Worm (Caenorhabditis elegans) whole organism, dauer: ENCODE results near the gene srj-39.

Experiments used
- unc-62 ChIP-seq: sonication (generic microtip); optimal IDR thresholded peaks from 2 replicates; lab custom pipeline; 2017; ENCODE audit warnings: missing biosample characterization, missing genetic modification reagents, missing genetic modification characterization

Gene srj-39

DNA sequence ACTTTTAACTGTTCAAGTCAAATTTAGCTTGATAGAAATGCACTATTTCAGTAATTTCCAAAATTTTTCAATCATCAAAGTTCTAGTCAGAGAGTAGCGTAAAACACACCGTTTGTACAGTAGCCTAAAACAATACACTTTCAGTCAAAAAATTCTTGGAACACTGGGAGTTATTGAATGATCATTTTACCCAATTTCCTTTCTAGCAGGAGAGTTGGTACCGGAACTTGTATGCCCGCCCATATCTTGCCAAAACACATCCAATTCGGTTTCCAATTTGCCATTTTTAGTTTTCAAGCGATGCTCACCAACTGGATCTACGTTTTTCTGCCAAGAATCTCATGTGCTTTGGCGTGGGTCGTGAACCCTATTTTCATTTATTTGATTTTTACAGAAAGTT, at the start of gene srj-39:
Gene srj-39 (plus strand): TSS at position 301 of the 400 bp plus-strand sequence.
- TF ChIP-seq unc-62 (GFP tag; lab: Kevin White, UChicago) = no peak

DNA sequence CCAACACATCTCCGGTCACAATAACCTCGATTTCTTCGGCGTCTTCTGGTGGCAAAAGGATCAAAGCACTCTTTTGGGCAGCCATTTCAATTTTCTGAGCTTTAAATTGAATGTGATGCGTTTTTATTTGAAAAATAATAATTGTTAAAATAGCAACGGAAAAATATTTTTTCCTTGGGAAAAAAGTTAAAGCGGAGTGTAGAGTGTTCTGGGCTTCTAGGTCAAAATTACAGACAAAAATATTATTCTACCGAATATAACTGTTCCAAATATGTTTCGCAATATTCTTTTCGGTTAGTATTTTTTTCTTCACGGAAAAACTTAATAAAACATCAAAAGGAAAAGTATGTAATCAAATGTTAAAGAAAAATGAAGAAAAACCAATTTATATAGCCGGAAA, 49.4 kb upstream of the srj-39 start, which contains the start of gene djr-1.2:
Gene djr-1.2 (minus strand): TSS at position 101 of the 400 bp plus-strand sequence.
- no peak for TF ChIP-seq unc-62 (GFP tag; lab: Kevin White, UChicago)

DNA sequence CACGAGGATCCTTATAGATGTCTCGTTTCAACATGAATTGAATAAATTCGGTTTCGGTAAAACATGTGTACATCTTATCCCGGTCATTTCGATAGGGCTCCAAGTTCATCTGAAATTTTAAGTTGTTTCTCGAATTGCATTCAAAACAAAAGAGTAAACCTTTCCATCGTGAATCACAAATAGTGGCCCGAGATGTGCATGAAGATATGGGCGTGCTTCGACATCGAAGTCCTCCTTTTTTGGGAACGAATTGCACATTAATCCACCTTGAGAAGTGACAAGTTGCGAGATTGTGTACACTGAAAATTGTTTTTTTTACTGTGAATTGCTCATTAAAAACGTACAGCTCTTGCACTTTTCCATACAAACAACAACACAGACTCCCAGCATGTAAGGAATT, 48.2 kb upstream of the srj-39 start:
- no peak for TF ChIP-seq unc-62 (GFP tag; lab: Kevin White, UChicago)

DNA sequence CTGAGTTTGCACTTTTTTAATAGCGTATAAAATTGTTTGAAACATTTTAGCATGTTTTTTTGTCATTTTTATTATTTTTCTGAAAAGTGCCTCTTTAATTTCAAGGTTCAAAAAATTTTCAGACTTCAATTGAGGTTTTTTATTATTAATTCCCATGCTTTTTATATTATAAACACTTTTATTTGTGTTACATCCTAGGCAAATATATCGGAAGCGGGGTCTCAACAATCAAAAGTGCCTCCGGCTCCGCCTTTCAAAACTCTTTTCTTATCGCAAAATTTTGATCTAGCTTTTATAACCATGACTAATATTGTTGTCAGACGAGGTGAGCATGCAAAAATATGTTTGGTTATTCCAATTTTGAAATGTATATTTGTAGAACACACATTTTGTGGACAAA, 30.9 kb upstream of the srj-39 start, which contains the start of gene otpl-2:
Gene otpl-2 (plus strand): TSS at position 301 of the 400 bp plus-strand sequence.
- no peak for TF ChIP-seq unc-62 (GFP tag; lab: Kevin White, UChicago)

DNA sequence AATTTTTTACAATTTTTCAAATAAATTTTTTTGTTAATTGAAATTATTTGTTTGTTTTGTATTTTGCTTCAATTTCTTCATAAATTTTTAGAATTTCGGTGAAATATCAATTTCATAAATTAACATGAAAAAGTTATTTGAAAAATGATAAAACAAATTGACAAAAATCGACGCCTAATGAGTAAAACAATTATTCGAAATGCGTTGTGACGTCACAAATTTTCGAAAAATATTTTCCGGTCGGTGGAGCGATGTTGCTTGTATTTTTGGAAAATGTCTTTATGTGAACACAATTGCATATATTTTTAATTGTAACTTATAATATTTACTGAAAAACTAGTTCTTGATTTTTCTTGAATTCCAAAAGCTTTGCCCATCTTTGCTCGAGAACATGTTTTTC, 23.9 kb upstream of the srj-39 start:
- TF ChIP-seq unc-62 (GFP tag; lab: Kevin White, UChicago) = no peak

DNA sequence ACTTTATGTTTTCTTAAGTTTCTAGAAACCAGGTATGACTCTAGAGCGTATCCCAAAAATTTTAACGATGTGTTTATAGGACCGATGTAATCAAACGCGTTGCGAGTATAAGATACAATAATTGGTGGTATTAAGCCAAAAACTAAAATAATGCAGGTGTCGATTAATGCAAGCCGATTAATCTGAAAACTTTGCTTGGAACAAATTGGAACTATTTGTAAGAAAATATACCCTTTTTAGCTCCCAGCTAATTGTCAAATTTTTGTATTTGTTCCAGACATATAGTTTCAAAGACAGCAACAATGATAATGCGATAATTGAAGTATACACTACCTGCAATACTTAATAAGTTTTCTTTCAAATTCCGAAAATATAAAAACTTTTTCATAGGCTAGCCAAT, 23.1 kb upstream of the srj-39 start, which contains the start of gene srh-211:
Gene srh-211 (minus strand): TSS at position 101 of the 400 bp plus-strand sequence.
- TF ChIP-seq unc-62 (GFP tag; lab: Kevin White, UChicago) = no peak

DNA sequence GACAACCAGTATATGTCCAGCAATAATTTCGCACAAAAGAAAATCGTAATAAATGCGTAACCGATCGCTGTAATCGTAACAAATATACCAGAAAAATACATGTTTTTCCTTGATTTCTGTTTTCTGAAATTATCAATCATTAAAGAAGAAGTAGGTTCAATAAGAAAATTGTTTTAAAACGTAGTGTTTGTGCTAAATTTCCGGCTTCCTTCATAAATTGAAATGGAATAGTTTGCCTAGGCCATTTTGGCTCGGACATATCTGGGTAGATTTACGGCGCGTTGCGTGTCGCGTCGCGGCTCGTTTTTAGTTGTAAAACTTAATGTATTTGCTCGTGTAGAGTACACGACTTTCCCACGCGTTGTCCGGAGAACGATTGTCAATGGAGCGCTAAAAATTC, 21.4 kb upstream of the srj-39 start, which contains the start of gene F38H12.5:
Gene F38H12.5 (minus strand): TSS at position 101 of the 400 bp plus-strand sequence.
- no peak for TF ChIP-seq unc-62 (GFP tag; lab: Kevin White, UChicago)

DNA sequence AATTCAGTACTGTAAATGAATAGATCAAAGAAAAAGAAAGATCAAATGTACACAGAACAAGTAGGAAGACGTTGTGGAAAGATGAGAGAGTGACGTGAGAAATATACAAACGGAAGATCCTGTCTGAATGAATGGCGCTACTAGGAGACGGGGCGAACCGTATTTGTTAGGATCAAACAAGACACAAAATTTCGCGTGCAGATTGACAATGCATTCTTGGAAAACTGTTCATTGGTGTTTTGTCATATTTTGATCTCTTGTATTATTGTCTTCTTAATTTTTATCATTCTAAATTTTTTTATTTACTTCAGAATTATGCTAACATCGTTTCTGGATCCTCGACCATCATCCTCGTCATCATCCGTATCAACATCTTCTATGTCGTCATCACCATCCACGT, 9.7 kb upstream of the srj-39 start, which contains the start of gene nhr-181:
Gene nhr-181 (plus strand): TSS at position 301 of the 400 bp plus-strand sequence.
- no peak for TF ChIP-seq unc-62 (GFP tag; lab: Kevin White, UChicago)

DNA sequence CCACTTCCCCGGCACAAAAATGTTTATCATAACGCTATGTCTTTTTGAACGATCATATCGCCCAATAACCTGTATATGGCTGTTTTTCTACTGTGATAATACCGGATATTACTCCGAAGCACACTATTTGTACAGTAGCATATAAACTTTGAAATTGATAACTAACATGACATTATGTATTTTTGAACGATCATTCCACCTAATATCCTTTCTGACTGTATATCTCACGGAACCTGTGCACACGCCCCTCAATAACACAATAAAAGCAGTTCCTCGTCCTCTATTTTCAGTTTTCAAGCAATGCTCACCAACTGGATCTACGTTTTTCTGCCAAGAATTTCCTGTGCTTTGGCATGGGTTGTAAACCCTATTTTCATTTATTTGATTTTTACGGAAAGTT, 2.8 kb upstream of the srj-39 start, which contains the start of gene srj-40:
Gene srj-40 (plus strand): TSS at position 301 of the 400 bp plus-strand sequence.
- TF ChIP-seq unc-62 (GFP tag; lab: Kevin White, UChicago) = no peak

DNA sequence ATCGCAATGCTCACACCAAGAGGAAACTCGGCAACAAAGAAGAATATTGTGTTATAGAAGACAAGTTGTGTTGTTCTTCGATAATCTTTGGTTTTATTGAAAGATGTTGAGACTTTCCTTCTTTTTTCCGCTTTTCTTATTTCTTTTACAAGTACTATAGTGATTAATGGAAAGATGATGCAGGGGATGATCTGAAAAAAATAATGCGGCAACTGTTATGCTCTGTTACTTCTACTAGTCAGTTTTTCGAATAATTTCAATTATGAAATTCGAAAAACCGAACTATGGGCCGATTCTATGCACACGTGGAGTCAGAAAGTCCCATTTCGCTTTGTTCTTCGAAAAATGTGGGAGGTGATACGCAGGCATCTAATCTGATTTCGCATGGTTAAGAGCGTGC, 2.3 kb downstream of the srj-39 start:
- TF ChIP-seq unc-62 (GFP tag; lab: Kevin White, UChicago) = no peak

DNA sequence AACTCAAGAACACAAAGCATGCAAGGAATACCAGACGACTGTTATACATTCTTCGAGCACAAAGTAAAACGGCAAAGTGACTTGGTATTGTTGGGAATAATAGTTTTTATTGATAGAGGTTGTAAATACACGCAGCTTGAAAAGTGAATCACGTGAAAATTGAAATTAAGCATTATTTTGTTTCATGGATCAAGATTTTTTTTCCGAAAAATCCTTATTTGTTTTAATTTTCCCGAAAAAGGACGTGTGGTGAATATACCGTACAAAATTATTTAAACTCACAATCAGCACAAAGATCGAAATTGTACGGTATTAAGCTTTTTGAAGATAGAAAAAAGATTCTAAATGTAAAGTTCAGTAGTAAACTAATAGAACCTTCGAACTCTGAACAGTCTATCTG, 5.5 kb downstream of the srj-39 start, which contains the start of gene clc-18:
Gene clc-18 (minus strand): TSS at position 101 of the 400 bp plus-strand sequence.
- TF ChIP-seq unc-62 (GFP tag; lab: Kevin White, UChicago) = no peak

DNA sequence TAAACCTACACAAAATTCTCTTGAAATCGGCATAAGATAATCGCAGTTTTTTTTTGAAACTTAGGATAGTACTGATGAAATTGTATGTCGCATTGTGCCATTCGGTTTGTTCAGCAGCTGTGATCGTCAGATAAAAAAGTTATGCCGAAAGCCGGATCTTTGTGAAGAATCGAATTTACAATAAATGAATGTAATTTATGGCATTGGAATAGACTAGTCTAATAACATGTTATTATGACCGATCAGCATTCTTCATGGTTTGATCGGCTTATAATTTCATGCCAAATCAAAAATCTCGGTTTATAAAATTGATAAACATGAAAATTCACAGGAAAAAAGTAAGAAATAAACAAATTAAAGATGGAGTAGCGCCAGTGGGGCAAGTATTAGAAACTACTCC, 8.1 kb downstream of the srj-39 start, which contains the start of gene srw-134:
Gene srw-134 (minus strand): TSS at position 101 of the 400 bp plus-strand sequence.
- TF ChIP-seq unc-62 (GFP tag; lab: Kevin White, UChicago) = no peak

DNA sequence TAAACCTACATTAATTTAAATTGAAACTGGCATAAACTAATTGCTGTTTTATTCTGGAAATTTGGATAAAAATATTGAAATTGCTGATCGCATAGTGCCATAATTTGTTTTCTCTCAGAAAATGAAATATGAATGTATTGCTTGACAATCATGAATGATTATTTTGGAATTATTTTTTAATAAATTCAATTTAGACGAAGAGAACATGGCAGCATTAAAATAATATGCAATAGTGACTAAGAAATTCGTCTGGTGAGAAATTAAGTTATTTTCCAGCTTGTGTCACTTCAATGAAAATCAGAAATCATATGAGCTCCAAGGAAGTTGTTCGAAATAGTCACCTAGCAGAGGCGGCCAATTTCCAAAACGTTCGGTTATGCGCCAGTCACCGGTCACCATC, 10.2 kb downstream of the srj-39 start, which contains the start of gene srw-133:
Gene srw-133 (minus strand): TSS at position 101 of the 400 bp plus-strand sequence.
- no peak for TF ChIP-seq unc-62 (GFP tag; lab: Kevin White, UChicago)

DNA sequence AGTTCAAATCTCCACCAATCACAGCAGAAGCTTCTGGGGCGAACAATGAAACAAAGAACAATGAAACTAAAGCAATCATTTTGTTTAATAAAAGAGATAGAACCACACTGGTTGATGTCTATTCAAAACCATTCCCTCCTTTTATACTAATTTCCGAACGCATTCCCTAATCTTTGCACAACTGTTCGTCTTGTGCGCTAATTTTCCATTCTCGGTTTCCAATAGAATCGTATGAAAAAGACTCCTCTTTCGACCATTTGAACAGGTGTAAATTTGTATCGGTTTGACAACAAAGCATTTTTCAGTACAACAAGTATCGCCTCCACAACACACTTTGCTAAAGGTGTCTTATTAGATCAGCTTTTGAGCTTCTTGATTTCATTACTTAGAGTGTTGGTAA, 11.7 kb downstream of the srj-39 start, which contains the start of gene T05B4.8:
Gene T05B4.8 (minus strand): TSS at position 101 of the 400 bp plus-strand sequence.
- TF ChIP-seq unc-62 (GFP tag; lab: Kevin White, UChicago) = no peak

DNA sequence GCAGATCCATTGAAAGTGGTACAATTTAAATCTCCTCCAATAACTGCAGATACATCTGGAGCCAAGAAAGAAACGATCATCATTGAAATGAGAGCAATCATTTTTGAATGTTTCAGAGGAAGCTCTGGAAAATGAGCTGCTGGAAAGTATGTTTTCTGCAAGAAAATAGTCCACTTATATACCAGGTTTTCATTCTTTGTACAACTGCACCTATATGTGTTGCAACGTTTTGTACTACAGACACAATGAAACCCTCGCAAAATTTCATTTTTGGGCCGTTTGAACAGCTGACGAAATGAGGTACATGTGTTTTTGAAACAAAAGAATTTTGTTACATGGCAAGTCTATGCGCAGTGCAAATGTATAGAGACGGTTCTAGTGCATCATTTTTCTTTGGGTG, 13.9 kb downstream of the srj-39 start, which contains the start of gene T05B4.9:
Gene T05B4.9 (minus strand): TSS at position 101 of the 400 bp plus-strand sequence.
- TF ChIP-seq unc-62 (GFP tag; lab: Kevin White, UChicago) = no peak

DNA sequence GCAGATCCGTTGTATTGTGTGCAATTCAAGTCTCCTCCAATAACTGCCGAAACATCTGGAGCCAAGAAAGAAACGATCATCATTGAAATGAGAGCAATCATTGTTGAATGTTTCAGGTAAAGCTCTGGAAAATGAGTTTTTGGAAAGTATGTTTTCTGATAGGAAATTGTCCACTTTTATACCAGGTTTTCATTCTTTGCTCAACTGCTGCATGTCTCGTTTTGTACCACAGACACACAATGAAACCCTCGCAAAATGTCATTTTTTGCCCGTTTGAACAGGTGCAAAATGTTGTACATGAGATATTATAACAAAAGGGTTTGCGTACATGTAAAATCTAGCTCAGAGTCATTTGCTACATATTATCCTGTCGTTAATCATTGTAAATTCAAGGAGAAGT, 16.2 kb downstream of the srj-39 start, which contains the start of gene T05B4.10:
Gene T05B4.10 (minus strand): TSS at position 101 of the 400 bp plus-strand sequence.
- no peak for TF ChIP-seq unc-62 (GFP tag; lab: Kevin White, UChicago)

DNA sequence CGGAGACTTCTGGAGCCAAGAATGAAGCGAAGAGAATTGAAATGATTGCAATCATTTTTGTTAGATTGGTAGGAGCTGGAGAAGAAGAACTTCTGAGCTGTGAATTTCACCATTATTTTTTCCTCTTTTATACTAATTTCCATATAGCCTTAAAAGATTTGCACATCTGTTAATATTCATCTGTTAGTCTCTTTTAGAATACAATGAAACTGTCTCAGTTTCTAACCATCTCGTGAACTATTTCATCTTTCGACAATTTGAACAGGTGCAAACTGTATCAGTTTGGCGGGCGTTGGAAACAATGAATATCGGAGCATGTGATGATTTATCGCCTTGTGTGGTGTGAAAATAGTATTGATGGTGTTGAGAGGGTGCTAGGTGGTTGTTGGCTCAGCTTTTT, 18.0 kb downstream of the srj-39 start, which contains the start of gene phat-5:
Gene phat-5 (minus strand): TSS at position 101 of the 400 bp plus-strand sequence.
- TF ChIP-seq unc-62 (GFP tag; lab: Kevin White, UChicago) = no peak
